Fruit fly (Drosophila melanogaster) whole organism, embryonic: ENCODE results near the gene AlaRS-m.

ENCODE experiments used
- C15 ChIP-seq: fragments of 200-800 bp; sonication (Bioruptor generic); IDR thresholded peaks from 3 replicates; pipeline ENCODE4 v1.3.6; 2022; ENCODE audit warnings: missing biosample characterization, missing genetic modification characterization
- CG10565 ChIP-seq: fragments of 200-800 bp; sonication (Bioruptor generic); optimal IDR thresholded peaks from 3 replicates; lab custom pipeline; 2016; ENCODE audit warnings: missing biosample characterization, mild to moderate bottlenecking, missing genetic modification characterization
- CG11723 ChIP-seq: fragments of 200-800 bp; sonication (Bioruptor generic); optimal IDR thresholded peaks from 2 replicates; lab custom pipeline; 2017; ENCODE audit warnings: missing biosample characterization, mild to moderate bottlenecking, missing genetic modification characterization
- CG15696 ChIP-seq: fragments of 200-800 bp; sonication (Bioruptor generic); optimal IDR thresholded peaks from 2 replicates; lab custom pipeline; 2019; ENCODE audit warnings: missing biosample characterization, mild to moderate bottlenecking, missing genetic modification characterization, moderate library complexity
- CG17829 ChIP-seq: fragments of 200-800 bp; optimal IDR thresholded peaks from 2 replicates; lab custom pipeline; 2019; ENCODE audit warnings: missing biosample characterization, mild to moderate bottlenecking, missing genetic modification characterization, moderate library complexity
- CG18619 ChIP-seq: fragments of 200-800 bp; sonication (Bioruptor generic); optimal IDR thresholded peaks from 3 replicates; lab custom pipeline; 2017; ENCODE audit warnings: missing biosample characterization, mild to moderate bottlenecking, missing genetic modification characterization
- CG2116 ChIP-seq: fragments of 200-800 bp; sonication (Bioruptor generic); optimal IDR thresholded peaks from 3 replicates; lab custom pipeline; 2018; ENCODE audit warnings: missing biosample characterization, mild to moderate bottlenecking, missing genetic modification characterization
- CG2129 ChIP-seq: fragments of 200-800 bp; sonication (Bioruptor generic); IDR thresholded peaks from 2 replicates; pipeline ENCODE4 v1.3.6; 2022; ENCODE audit warnings: missing biosample characterization, missing genetic modification characterization; ENCODE audit not compliant: partially characterized antibody
- CG2199 ChIP-seq: fragments of 200-800 bp; sonication (Bioruptor generic); IDR thresholded peaks from 3 replicates; pipeline ENCODE4 v1.3.6; 2022; ENCODE audit warnings: missing biosample characterization, missing genetic modification characterization
- CG2875 ChIP-seq: fragments of 200-800 bp; sonication (Bioruptor generic); optimal IDR thresholded peaks from 2 replicates; lab custom pipeline; 2017; ENCODE audit warnings: missing biosample characterization, mild to moderate bottlenecking, missing genetic modification characterization, missing genetic modification reagents
- CG31224 ChIP-seq: fragments of 200-800 bp; sonication (Bioruptor generic); IDR thresholded peaks from 2 replicates; pipeline ENCODE4 v1.3.6; 2022; ENCODE audit warnings: missing biosample characterization, missing genetic modification characterization
- CG3726 ChIP-seq: fragments of 200-800 bp; sonication (Bioruptor generic); IDR thresholded peaks from 3 replicates; pipeline ENCODE4, ENCODE4 v1.3.6; 2022; ENCODE audit warnings: missing biosample characterization, missing genetic modification characterization
- CG4730 ChIP-seq: fragments of 200-800 bp; sonication (Bioruptor generic); IDR thresholded peaks from 2 replicates; pipeline ENCODE4 v1.3.6; 2022; ENCODE audit warnings: missing biosample characterization, missing genetic modification characterization
- CG4820 ChIP-seq: fragments of 200-800 bp; sonication (Bioruptor generic); optimal IDR thresholded peaks from 3 replicates; lab custom pipeline; 2016; ENCODE audit warnings: missing biosample characterization, missing genetic modification characterization
- CG7372 ChIP-seq: fragments of 200-800 bp; sonication (Bioruptor generic); IDR thresholded peaks from 2 replicates; pipeline ENCODE4 v1.3.6; 2022; ENCODE audit warnings: missing biosample characterization, missing genetic modification characterization
- CG7745 ChIP-seq: fragments of 200-800 bp; sonication (Bioruptor generic); optimal IDR thresholded peaks from 2 replicates; lab custom pipeline; 2018; ENCODE audit warnings: missing biosample characterization, mild to moderate bottlenecking, missing genetic modification characterization, moderate library complexity
- CG7928 ChIP-seq: fragments of 200-800 bp; sonication (Bioruptor generic); optimal IDR thresholded peaks from 2 replicates; lab custom pipeline; 2017; ENCODE audit warnings: missing biosample characterization, mild to moderate bottlenecking, missing genetic modification characterization
- CG8924 ChIP-seq: fragments of 200-800 bp; optimal IDR thresholded peaks from 3 replicates; lab custom pipeline; 2019; ENCODE audit warnings: missing biosample characterization, mild to moderate bottlenecking, missing genetic modification characterization, moderate library complexity
- CG9609 ChIP-seq: fragments of 200-800 bp; sonication (Bioruptor generic); optimal IDR thresholded peaks from 3 replicates; lab custom pipeline; 2016; ENCODE audit warnings: missing biosample characterization, missing genetic modification characterization
- CG9727 ChIP-seq: fragments of 200-800 bp; sonication (Bioruptor generic); optimal IDR thresholded peaks from 3 replicates; lab custom pipeline; 2017; ENCODE audit warnings: missing biosample characterization, mild to moderate bottlenecking, missing genetic modification characterization
- CG9932 ChIP-seq: fragments of 200-800 bp; sonication (Bioruptor generic); IDR thresholded peaks from 2 replicates; pipeline ENCODE4 v1.3.6; 2022; ENCODE audit warnings: missing biosample characterization, missing genetic modification characterization
- Dip2 ChIP-seq: fragments of 200-800 bp; sonication (Bioruptor generic); IDR thresholded peaks from 2 replicates; pipeline ENCODE4 v1.3.6; 2022; ENCODE audit warnings: missing biosample characterization, missing genetic modification characterization
- H2.0 ChIP-seq: fragments of 200-800 bp; sonication (Bioruptor generic); IDR thresholded peaks from 2 replicates; pipeline ENCODE4 v1.3.6; 2022; ENCODE audit warnings: missing biosample characterization, missing genetic modification characterization
- HLH3B ChIP-seq: fragments of 200-800 bp; sonication (Bioruptor generic); IDR thresholded peaks from 2 replicates; pipeline ENCODE4 v1.3.6; 2022; ENCODE audit warnings: missing biosample characterization, missing genetic modification characterization
- Meics ChIP-seq: fragments of 200-800 bp; sonication (Bioruptor generic); optimal IDR thresholded peaks from 2 replicates; lab custom pipeline; 2017; ENCODE audit warnings: missing biosample characterization, mild to moderate bottlenecking, missing genetic modification characterization
- Nf-YB ChIP-seq: fragments of 200-800 bp; sonication (Bioruptor generic); optimal IDR thresholded peaks from 3 replicates; lab custom pipeline; 2019; ENCODE audit warnings: missing biosample characterization, mild to moderate bottlenecking, missing genetic modification characterization, moderate library complexity
- Ptx1 ChIP-seq: fragments of 200-800 bp; sonication (Bioruptor generic); IDR thresholded peaks from 2 replicates; pipeline ENCODE4 v1.3.6; 2022; ENCODE audit warnings: missing biosample characterization, missing genetic modification characterization
- Ravus ChIP-seq: fragments of 200-800 bp; sonication (Bioruptor generic); IDR thresholded peaks from 2 replicates; pipeline ENCODE4 v1.3.6; 2022; ENCODE audit warnings: missing biosample characterization, missing genetic modification characterization
- Sox100B ChIP-seq: fragments of 200-800 bp; sonication (Bioruptor generic); optimal IDR thresholded peaks from 3 replicates; lab custom pipeline; 2018; ENCODE audit warnings: missing biosample characterization, mild to moderate bottlenecking, missing genetic modification characterization
- Stat92E ChIP-seq, 3 experiments: fragments of >200 bp in 2 of 3; fragments of 200-800 bp in 1 of 3; sonication (Bioruptor generic) in 1 of 3; optimal IDR thresholded peaks; 2 replicates each; lab custom pipeline; 2017 to 2019; ENCODE audit warnings: missing biosample characterization in 3 of 3, missing genetic modification characterization in 3 of 3, mild to moderate bottlenecking in 1 of 3, moderate library complexity in 1 of 3
- ac ChIP-seq: fragments of 200-800 bp; sonication (Bioruptor generic); optimal IDR thresholded peaks from 3 replicates; lab custom pipeline; 2017; ENCODE audit warnings: missing biosample characterization, mild to moderate bottlenecking, missing genetic modification characterization
- bigmax ChIP-seq: fragments of 200-800 bp; sonication (Bioruptor generic); optimal IDR thresholded peaks from 2 replicates; lab custom pipeline; 2018; ENCODE audit warnings: missing biosample characterization, mild to moderate bottlenecking, missing genetic modification characterization
- crc ChIP-seq: fragments of 200-800 bp; sonication (Bioruptor generic); optimal IDR thresholded peaks from 2 replicates; lab custom pipeline; 2016; ENCODE audit warnings: missing biosample characterization, missing genetic modification characterization
- dimm ChIP-seq: fragments of 200-800 bp; sonication (Bioruptor generic); IDR thresholded peaks from 2 replicates; pipeline ENCODE4 v1.3.6; 2022; ENCODE audit warnings: missing biosample characterization, missing genetic modification characterization
- disco-r ChIP-seq: fragments of 200-800 bp; sonication (Bioruptor generic); optimal IDR thresholded peaks from 2 replicates; lab custom pipeline; 2016; ENCODE audit warnings: missing biosample characterization, missing genetic modification characterization
- dmrt11E ChIP-seq: fragments of 200-800 bp; sonication (Bioruptor generic); optimal IDR thresholded peaks from 3 replicates; lab custom pipeline; 2018; ENCODE audit warnings: missing biosample characterization, mild to moderate bottlenecking, missing genetic modification characterization, moderate library complexity
- fru ChIP-seq: fragments of >200 bp; optimal IDR thresholded peaks from 2 replicates; lab custom pipeline; 2017
- gsb ChIP-seq: fragments of 200-800 bp; sonication (Bioruptor generic); IDR thresholded peaks from 2 replicates; pipeline ENCODE4 v1.3.6; 2022; ENCODE audit warnings: missing biosample characterization, missing genetic modification characterization
- lov ChIP-seq, 2 experiments: fragments of 200-800 bp in 1 of 2; fragments of >200 bp in 1 of 2; sonication (Bioruptor generic) in 1 of 2; IDR thresholded peaks in 1 of 2; optimal IDR thresholded peaks in 1 of 2; 2 replicates in 1 of 2; 3 replicates in 1 of 2; pipeline versions ENCODE4 v1.3.6 to Lab custom; 2017 to 2022; ENCODE audit warnings: missing biosample characterization in 1 of 2, missing genetic modification characterization in 1 of 2
- mam ChIP-seq: fragments of 200-800 bp; sonication (Bioruptor generic); optimal IDR thresholded peaks from 3 replicates; lab custom pipeline; 2016; ENCODE audit warnings: missing biosample characterization, missing genetic modification characterization
- nom ChIP-seq: fragments of 200-800 bp; sonication (Bioruptor generic); optimal IDR thresholded peaks from 2 replicates; lab custom pipeline; 2017; ENCODE audit warnings: missing biosample characterization, missing genetic modification characterization, mild to moderate bottlenecking, moderate library complexity, missing genetic modification reagents
- peb ChIP-seq: fragments of 200-800 bp; sonication (Bioruptor generic); IDR thresholded peaks from 2 replicates; pipeline ENCODE4 v1.3.6; 2022; ENCODE audit warnings: missing biosample characterization, missing genetic modification characterization
- pum ChIP-seq: fragments of 200-800 bp; sonication (Bioruptor generic); optimal IDR thresholded peaks from 2 replicates; lab custom pipeline; 2016; ENCODE audit warnings: missing biosample characterization, missing genetic modification characterization
- rib ChIP-seq: fragments of 200-800 bp; sonication (Bioruptor generic); IDR thresholded peaks from 2 replicates; pipeline ENCODE4 v1.3.6; 2022; ENCODE audit warnings: missing biosample characterization, missing genetic modification characterization
- row ChIP-seq: fragments of 200-800 bp; sonication (Bioruptor generic); IDR thresholded peaks from 3 replicates; pipeline ENCODE4 v1.3.6; 2022; ENCODE audit warnings: missing biosample characterization, missing genetic modification characterization
- schlank ChIP-seq: fragments of 200-800 bp; sonication (Bioruptor generic); optimal IDR thresholded peaks from 2 replicates; lab custom pipeline; 2018; ENCODE audit warnings: missing biosample characterization, mild to moderate bottlenecking, missing genetic modification characterization
- sna ChIP-seq: fragments of 200-800 bp; sonication (Bioruptor generic); IDR thresholded peaks from 2 replicates; pipeline ENCODE4 v1.3.6; 2022; ENCODE audit warnings: missing biosample characterization, missing genetic modification characterization; ENCODE audit not compliant: partially characterized antibody
- tll ChIP-seq, 2 experiments: fragments of 200-800 bp in 1 of 2; fragments of >200 bp in 1 of 2; sonication (Bioruptor generic) in 1 of 2; optimal IDR thresholded peaks; 2 replicates each; lab custom pipeline; 2017 to 2019; ENCODE audit warnings: missing biosample characterization in 2 of 2, missing genetic modification characterization in 2 of 2, mild to moderate bottlenecking in 1 of 2, moderate library complexity in 1 of 2
- tx ChIP-seq: fragments of 200-800 bp; sonication (Bioruptor generic); optimal IDR thresholded peaks from 2 replicates; lab custom pipeline; 2016; ENCODE audit warnings: missing biosample characterization, missing genetic modification characterization

Gene AlaRS-m

DNA sequence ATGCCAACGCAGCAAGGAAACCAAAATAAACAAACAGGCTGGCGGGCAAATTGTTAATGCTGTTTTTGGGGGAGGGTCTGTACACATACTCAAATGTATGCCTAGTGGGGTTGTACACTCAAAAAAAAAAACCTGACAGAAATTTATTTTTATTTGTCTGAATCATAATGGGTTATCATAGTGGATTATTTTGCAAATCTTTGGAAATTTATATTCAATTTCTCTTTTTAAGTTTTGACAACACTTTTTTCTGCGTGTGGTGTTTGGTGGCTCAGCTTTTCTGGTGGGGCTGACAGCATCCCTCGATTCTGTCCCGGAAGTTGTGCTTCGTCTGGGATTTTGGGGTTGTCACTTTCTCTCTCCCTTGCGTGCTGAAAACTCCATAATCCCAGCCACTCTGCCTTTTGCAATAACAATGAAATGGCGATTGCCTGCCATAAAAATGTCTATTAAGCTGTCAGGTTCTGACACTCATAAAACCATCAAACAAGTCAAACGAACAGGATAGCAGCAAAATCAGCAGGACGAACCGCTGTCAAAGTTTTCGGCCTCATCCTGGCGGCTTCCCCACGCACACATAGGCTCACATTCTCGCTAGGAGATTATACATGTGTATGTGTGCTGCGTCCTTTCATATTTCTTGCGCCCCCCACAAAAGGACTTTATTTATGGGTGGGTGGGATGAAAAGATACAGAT, 9.2 kb downstream of the AlaRS-m start (continued):
- peak; percentile 87 for TF ChIP-seq Ptx1 (GFP tag; lab: Robert Waterston, UW)
- peak; percentile 67 for TF ChIP-seq pum (GFP tag; lab: Kevin White, UChicago)
- no peak for TF ChIP-seq bigmax (GFP tag; lab: Kevin White, UChicago)
- peak; percentile 16 for TF ChIP-seq CG17829 (tag; lab: Kevin White, UChicago)
- peak; percentile 82 for TF ChIP-seq mam (GFP tag; lab: Kevin White, UChicago)
- TF ChIP-seq tx (GFP tag; lab: Kevin White, UChicago) = peak; percentile 64
- TF ChIP-seq crc (GFP tag; lab: Kevin White, UChicago) = peak; percentile 53
- peak; percentile 54 for TF ChIP-seq schlank (tag; lab: Kevin White, UChicago)
- TF ChIP-seq CG7745 (tag; lab: Kevin White, UChicago) = no peak
- no peak for TF ChIP-seq CG2129 (GFP tag; lab: Robert Waterston, UW)
- TF ChIP-seq peb = peak; percentile 58; the same call in 1 of the 2 replicates
- TF ChIP-seq CG10565 (GFP tag; lab: Kevin White, UChicago) = no peak
- TF ChIP-seq dmrt11E (tag; lab: Kevin White, UChicago) = peak; percentile 20
- TF ChIP-seq Sox100B (GFP tag; lab: Kevin White, UChicago) = no peak
- peak; percentile 21 for TF ChIP-seq nom (GFP tag; lab: Kevin White, UChicago)
- no peak for TF ChIP-seq CG11723 (GFP tag; lab: Kevin White, UChicago)
- TF ChIP-seq rib (GFP tag; lab: Robert Waterston, UW) = peak; percentile 74; the same call in 1 of the 2 replicates
- peak; percentile 69 for TF ChIP-seq CG4730
- no peak for TF ChIP-seq tll (GFP tag; optimal IDR thresholded peaks at IDR 0.05; lab: Kevin White, UChicago)
- peak; percentile 78 for TF ChIP-seq H2.0 (GFP tag; lab: Robert Waterston, UW)
- TF ChIP-seq lov (optimal IDR thresholded peaks at IDR 0.05; lab: Kevin White, UChicago) = no peak
- TF ChIP-seq lov (GFP tag; IDR thresholded peaks at IDR 0.05; lab: Robert Waterston, UW) = 0 out of 3 replicates have a peak, but pooled peaks have one; percentile 35
- TF ChIP-seq CG8924 (tag; lab: Kevin White, UChicago) = no peak
- TF ChIP-seq row (GFP tag; lab: Robert Waterston, UW) = peak; percentile 93
- TF ChIP-seq CG2199 (GFP tag; lab: Robert Waterston, UW) = 0 out of 3 replicates have a peak, but pooled peaks have one; percentile 44
- TF ChIP-seq ac = no peak
- peak; percentile 70 for TF ChIP-seq CG9727 (GFP tag; lab: Kevin White, UChicago)
- TF ChIP-seq CG4820 = peak; percentile 73
- no peak for TF ChIP-seq Stat92E (GFP tag; optimal IDR thresholded peaks at IDR 0.05; lab: Kevin White, UChicago)
- peak; percentile 67 for TF ChIP-seq CG18619 (GFP tag; lab: Kevin White, UChicago)
- no peak for TF ChIP-seq fru
- no peak for TF ChIP-seq Dip2 (GFP tag; lab: Robert Waterston, UW)
- no peak; the same call in 1 of the 2 replicates for TF ChIP-seq CG9932
- TF ChIP-seq dimm = 0 out of 2 replicates have a peak, but pooled peaks have one; percentile 58
- peak; percentile 76 for TF ChIP-seq CG7372 (GFP tag; lab: Robert Waterston, UW)
- TF ChIP-seq C15 (GFP tag; lab: Robert Waterston, UW) = peak; percentile 52; the same call in 1 of the 3 replicates
- peak; percentile 5 for TF ChIP-seq CG2116 (GFP tag; lab: Kevin White, UChicago)
- TF ChIP-seq CG7928 (GFP tag; lab: Kevin White, UChicago) = peak; percentile 12
- TF ChIP-seq CG2875 (GFP tag; lab: Kevin White, UChicago) = peak; percentile 39
- TF ChIP-seq gsb = peak; percentile 43; the same call in 1 of the 2 replicates
- peak; percentile 48 for TF ChIP-seq disco-r (GFP tag; lab: Kevin White, UChicago)
- TF ChIP-seq CG15696 (tag; lab: Kevin White, UChicago) = no peak
- TF ChIP-seq CG31224 = peak; percentile 92
- peak; percentile 91 for TF ChIP-seq HLH3B
- peak; percentile 73 for TF ChIP-seq CG9609 (GFP tag; lab: Kevin White, UChicago)
- TF ChIP-seq Ravus = peak; percentile 45
- TF ChIP-seq CG3726 (GFP tag; lab: Robert Waterston, UW) = no peak
- TF ChIP-seq Nf-YB (GFP tag; lab: Kevin White, UChicago) = no peak
- TF ChIP-seq Meics = peak; percentile 84
- TF ChIP-seq sna (GFP tag; lab: Robert Waterston, UW) = no peak
